Worm (Caenorhabditis elegans): Measurements from ENCODE around the gene C08B6.8.

DNA sequence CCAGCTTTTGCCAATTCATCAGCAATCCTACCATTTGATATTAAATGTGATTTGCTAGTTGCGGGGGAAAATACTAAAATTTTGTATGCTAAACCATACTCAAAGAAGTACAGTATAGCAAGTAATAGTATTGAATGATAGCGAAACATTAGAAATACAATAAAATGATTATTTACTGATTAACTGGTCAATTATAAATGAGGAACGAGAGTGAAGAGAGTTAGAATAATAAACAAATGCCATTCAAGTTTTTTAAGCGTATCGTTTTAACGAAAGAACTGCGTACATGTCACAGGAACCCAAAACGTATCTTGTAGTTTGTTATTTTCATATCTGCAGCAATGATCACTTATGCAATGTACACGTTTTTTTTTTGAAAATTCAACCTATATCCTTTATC, 36.0 kb upstream of the C08B6.8 start, which contains the start of gene ugt-47:
- no peak for TF ChIP-seq ceh-9 (tag; optimal IDR thresholded peaks at IDR 0.05)
- TF ChIP-seq tbx-7 (tag; optimal IDR thresholded peaks at IDR 0.05) = no peak
- TF ChIP-seq ets-4 (tag; optimal IDR thresholded peaks at IDR 0.05) = no peak
- no peak for TF ChIP-seq dve-1 (tag; optimal IDR thresholded peaks at IDR 0.05)
- no peak for TF ChIP-seq nhr-232 (tag; optimal IDR thresholded peaks at IDR 0.05)
- no peak for TF ChIP-seq ceh-24 (tag; optimal IDR thresholded peaks at IDR 0.05)
